Fruit fly (Drosophila melanogaster): ENCODE measurements around the gene CG10584.

The CG10584 gene

dm6 chr3L:21047037-21047436, 15.9 kb upstream of the CG10584 start:
- TF ChIP-seq CG8478 (optimal IDR thresholded peaks at IDR 0.05), result no peak
- no peak for TF ChIP-seq psq (optimal IDR thresholded peaks at IDR 0.05)
- no peak for TF ChIP-seq Dll (optimal IDR thresholded peaks at IDR 0.05)
- TF ChIP-seq EcR (GFP tag; optimal IDR thresholded peaks at IDR 0.05), result no peak
- no peak for TF ChIP-seq usp (GFP tag; optimal IDR thresholded peaks at IDR 0.05)
- no peak for TF ChIP-seq pan (optimal IDR thresholded peaks at IDR 0.05)

dm6 chr3L:21046107-21046708, 15.0 kb upstream of the CG10584 start:
- TF ChIP-seq usp (GFP tag; optimal IDR thresholded peaks at IDR 0.05), result no peak
- TF ChIP-seq EcR (GFP tag; optimal IDR thresholded peaks at IDR 0.05), result no peak
- no peak for TF ChIP-seq Dll (optimal IDR thresholded peaks at IDR 0.05)
- TF ChIP-seq pan (optimal IDR thresholded peaks at IDR 0.05), result no peak

- no peak for TF ChIP-seq CG8478 (optimal IDR thresholded peaks at IDR 0.05)
- TF ChIP-seq pan (optimal IDR thresholded peaks at IDR 0.05), result no peak
- TF ChIP-seq EcR (GFP tag; optimal IDR thresholded peaks at IDR 0.05), result no peak
- no peak for TF ChIP-seq Dll (optimal IDR thresholded peaks at IDR 0.05)
- no peak for TF ChIP-seq psq (optimal IDR thresholded peaks at IDR 0.05)
- TF ChIP-seq usp (GFP tag; optimal IDR thresholded peaks at IDR 0.05), result no peak
Measured at dm6 chr3L:21044721-21045120, 13.6 kb upstream of the CG10584 start.

- TF ChIP-seq EcR (GFP tag; optimal IDR thresholded peaks at IDR 0.05) (peak in 1 of 2 experiments; percentile 20), usp (GFP tag; optimal IDR thresholded peaks at IDR 0.05) (no peak)
Measured at dm6 chr3L:21043894-21044682, 12.9 kb upstream of the CG10584 start.

dm6 chr3L:21043435-21043834, 12.3 kb upstream of the CG10584 start:
- TF ChIP-seq CG8478 (optimal IDR thresholded peaks at IDR 0.05) (no peak), usp (GFP tag; optimal IDR thresholded peaks at IDR 0.05) (no peak), EcR (GFP tag; optimal IDR thresholded peaks at IDR 0.05) (no peak), psq (optimal IDR thresholded peaks at IDR 0.05) (no peak), Dll (optimal IDR thresholded peaks at IDR 0.05) (no peak), pan (optimal IDR thresholded peaks at IDR 0.05) (no peak)

- TF ChIP-seq EcR (GFP tag; optimal IDR thresholded peaks at IDR 0.05) (no peak), psq (optimal IDR thresholded peaks at IDR 0.05) (no peak), Dll (optimal IDR thresholded peaks at IDR 0.05) (no peak), pan (optimal IDR thresholded peaks at IDR 0.05) (no peak), usp (GFP tag; optimal IDR thresholded peaks at IDR 0.05) (no peak), CG8478 (optimal IDR thresholded peaks at IDR 0.05) (no peak)
Measured at dm6 chr3L:21041952-21042933, 11.1 kb upstream of the CG10584 start.

dm6 chr3L:21040831-21041230, 9.7 kb upstream of the CG10584 start:
- TF ChIP-seq pan (optimal IDR thresholded peaks at IDR 0.05) (no peak), CG8478 (optimal IDR thresholded peaks at IDR 0.05) (no peak), Dll (optimal IDR thresholded peaks at IDR 0.05) (no peak), usp (GFP tag; optimal IDR thresholded peaks at IDR 0.05) (no peak), EcR (GFP tag; optimal IDR thresholded peaks at IDR 0.05) (no peak)

dm6 chr3L:21037404-21037803, 6.2 kb upstream of the CG10584 start:
- TF ChIP-seq pan (optimal IDR thresholded peaks at IDR 0.05), result no peak
- no peak for TF ChIP-seq EcR (GFP tag; optimal IDR thresholded peaks at IDR 0.05)
- no peak for TF ChIP-seq psq (optimal IDR thresholded peaks at IDR 0.05)
- no peak for TF ChIP-seq CG8478 (optimal IDR thresholded peaks at IDR 0.05)
- no peak for TF ChIP-seq Dll (optimal IDR thresholded peaks at IDR 0.05)
- TF ChIP-seq usp (GFP tag; optimal IDR thresholded peaks at IDR 0.05), result no peak

- no peak for TF ChIP-seq Dll (optimal IDR thresholded peaks at IDR 0.05)
- TF ChIP-seq CG8478 (optimal IDR thresholded peaks at IDR 0.05), result no peak
- TF ChIP-seq usp (GFP tag; optimal IDR thresholded peaks at IDR 0.05), result no peak
Measured at dm6 chr3L:21036257-21036957, 5.2 kb upstream of the CG10584 start.

- no peak for TF ChIP-seq CG8478 (optimal IDR thresholded peaks at IDR 0.05)
Measured at dm6 chr3L:21035231-21035630, 4.1 kb upstream of the CG10584 start.

- TF ChIP-seq usp (GFP tag; optimal IDR thresholded peaks at IDR 0.05) (no peak), CG8478 (optimal IDR thresholded peaks at IDR 0.05) (no peak)
Measured at dm6 chr3L:21034281-21035221, 3.4 kb upstream of the CG10584 start, which contains the start of gene siz. Gene siz (plus strand): TSS chr3L:21034535.
